Worm (Caenorhabditis elegans) whole organism, late embryonic: Measurements from ENCODE around the gene nduc-2.

Source experiments
- C08G9.2 ChIP-seq: sonication (generic microtip); optimal IDR thresholded peaks from 2 replicates; lab custom pipeline; 2016; ENCODE audit warnings: mild to moderate bottlenecking, missing genetic modification characterization, moderate library complexity, missing compliant biosample characterization
- T23F11.4 ChIP-seq: fragments of 200-800 bp; sonication (Bioruptor generic); optimal IDR thresholded peaks from 2 replicates; lab custom pipeline; 2018; ENCODE audit warnings: mild to moderate bottlenecking, missing genetic modification characterization, missing compliant biosample characterization
- ceh-2 ChIP-seq: sonication (generic microtip); optimal IDR thresholded peaks from 2 replicates; lab custom pipeline; 2016; ENCODE audit warnings: missing genotype, missing genetic modification characterization, missing compliant biosample characterization
- ceh-30 ChIP-seq: fragments of 150-350 bp; optimal IDR thresholded peaks from 2 replicates; lab custom pipeline; 2014; ENCODE audit warnings: missing biosample characterization, missing genetic modification characterization
- ceh-34 ChIP-seq: sonication (generic microtip); optimal IDR thresholded peaks from 2 replicates; lab custom pipeline; 2016; ENCODE audit warnings: mild to moderate bottlenecking, missing genetic modification characterization, missing compliant biosample characterization
- ceh-48 ChIP-seq: sonication (generic microtip); optimal IDR thresholded peaks from 2 replicates; lab custom pipeline; 2016; ENCODE audit warnings: missing genetic modification characterization, inconsistent platforms, missing compliant biosample characterization
- ceh-9 ChIP-seq: sonication (generic microtip); optimal IDR thresholded peaks from 2 replicates; lab custom pipeline; 2016; ENCODE audit warnings: mild to moderate bottlenecking, missing genetic modification characterization, inconsistent platforms, missing compliant biosample characterization
- ets-4 ChIP-seq: sonication (generic microtip); optimal IDR thresholded peaks from 2 replicates; lab custom pipeline; 2016; ENCODE audit warnings: missing genetic modification characterization, missing compliant biosample characterization
- eyg-1 ChIP-seq: sonication (generic microtip); optimal IDR thresholded peaks from 2 replicates; lab custom pipeline; 2016; ENCODE audit warnings: missing genotype, missing genetic modification characterization, missing compliant biosample characterization
- fax-1 ChIP-seq: sonication (generic microtip); optimal IDR thresholded peaks from 2 replicates; lab custom pipeline; 2016; ENCODE audit warnings: missing genotype, missing genetic modification characterization, missing compliant biosample characterization
- hlh-15 ChIP-seq: sonication (generic microtip); optimal IDR thresholded peaks from 2 replicates; lab custom pipeline; 2016; ENCODE audit warnings: missing genetic modification characterization, missing compliant biosample characterization
- hlh-30 ChIP-seq: sonication (generic microtip); optimal IDR thresholded peaks from 2 replicates; lab custom pipeline; 2017; ENCODE audit warnings: antibody characterized with exemption, missing genetic modification characterization, missing compliant biosample characterization; ENCODE audit not compliant: insufficient read depth
- pqm-1 ChIP-seq: sonication (generic microtip); optimal IDR thresholded peaks from 2 replicates; lab custom pipeline; 2016; ENCODE audit warnings: missing genetic modification characterization, missing compliant biosample characterization
- ref-2 ChIP-seq: sonication (generic microtip); optimal IDR thresholded peaks from 2 replicates; lab custom pipeline; 2016; ENCODE audit warnings: missing genetic modification characterization, missing compliant biosample characterization
- rnt-1 ChIP-seq: sonication (generic microtip); optimal IDR thresholded peaks from 2 replicates; lab custom pipeline; 2016; ENCODE audit warnings: missing genetic modification characterization, missing compliant biosample characterization
- sdc-2 ChIP-seq: sonication (generic microtip); optimal IDR thresholded peaks from 2 replicates; lab custom pipeline; 2016; ENCODE audit warnings: missing genotype, missing genetic modification characterization, missing compliant biosample characterization
- tbx-2 ChIP-seq: sonication (generic microtip); optimal IDR thresholded peaks from 2 replicates; lab custom pipeline; 2016; ENCODE audit warnings: missing genetic modification characterization, missing compliant biosample characterization
- tbx-7 ChIP-seq: sonication (generic microtip); optimal IDR thresholded peaks from 2 replicates; lab custom pipeline; 2016; ENCODE audit warnings: missing genotype, missing genetic modification characterization, missing compliant biosample characterization
- unc-55 ChIP-seq: sonication (generic microtip); optimal IDR thresholded peaks from 2 replicates; lab custom pipeline; 2017; ENCODE audit warnings: missing biosample characterization, missing genetic modification reagents, missing genetic modification characterization
- unc-86 ChIP-seq: sonication (generic microtip); optimal IDR thresholded peaks from 2 replicates; lab custom pipeline; 2016; ENCODE audit warnings: missing genetic modification characterization, missing compliant biosample characterization

nduc-2 gene

ce11 chrIII:2834363-2834762 lies 47.7 kb downstream of the nduc-2 start, which contains the start of gene txdc-17:
TSS of gene txdc-17 (plus strand) at chrIII:2834663.
- TF ChIP-seq ceh-2 (no peak), ceh-9 (tag; lab: Kevin White, UChicago) (no peak), hlh-30 (tag; lab: Kevin White, UChicago) (no peak), pqm-1 (tag; lab: Kevin White, UChicago) (no peak), sdc-2 (tag; lab: Kevin White, UChicago) (no peak), hlh-15 (tag; lab: Kevin White, UChicago) (no peak), tbx-2 (tag; lab: Kevin White, UChicago) (no peak), ceh-34 (no peak)

ce11 chrIII:2834998-2835397 lies 48.3 kb downstream of the nduc-2 start:
- TF ChIP-seq ceh-48 (peak; percentile 20), ceh-30 (tag; lab: Kevin White, UChicago) (no peak)
- TF ChIP-seq, all 69 proteins: peak for 1

- TF ChIP-seq fax-1 (no peak), unc-55 (GFP tag; lab: Kevin White, UChicago) (no peak), ceh-30 (tag; lab: Kevin White, UChicago) (no peak), ets-4 (no peak), eyg-1 (tag; lab: Kevin White, UChicago) (no peak), unc-86 (tag; lab: Kevin White, UChicago) (no peak), rnt-1 (tag; lab: Kevin White, UChicago) (no peak), C08G9.2 (tag; lab: Kevin White, UChicago) (no peak), T23F11.4 (GFP tag; lab: Kevin White, UChicago) (no peak), tbx-7 (no peak), ref-2 (tag; lab: Kevin White, UChicago) (no peak)
Measured at ce11 chrIII:2836339-2836738, 49.7 kb downstream of the nduc-2 start, which contains the start of gene josd-1. TSS of gene josd-1 (plus strand) at chrIII:2836639.

ce11 chrIII:2836742-2837416 lies 50.2 kb downstream of the nduc-2 start:
- TF ChIP-seq ceh-48 = peak; percentile 94
